Fruit fly (Drosophila melanogaster) whole organism, prepupa: Measurements from ENCODE around the gene CG10470.

Experiments used
- Blimp-1 ChIP-seq: fragments of 200-800 bp; sonication (Bioruptor generic); optimal IDR thresholded peaks from 3 replicates; lab custom pipeline; 2017; ENCODE audit warnings: missing biosample characterization, missing genetic modification characterization, mild to moderate bottlenecking, moderate library complexity, missing genetic modification reagents
- CG10631 ChIP-seq: fragments of 200-800 bp; sonication (Bioruptor generic); optimal IDR thresholded peaks from 2 replicates; lab custom pipeline; 2016; ENCODE audit warnings: missing biosample characterization, missing genetic modification characterization
- CG11294 ChIP-seq: fragments of 200-800 bp; sonication (Bioruptor generic); IDR thresholded peaks from 2 replicates; pipeline ENCODE4 v1.3.6; 2022; ENCODE audit warnings: missing biosample characterization, missing genetic modification characterization
- CG11902 ChIP-seq: fragments of 200-800 bp; sonication (Bioruptor generic); optimal IDR thresholded peaks from 3 replicates; lab custom pipeline; 2016; ENCODE audit warnings: missing biosample characterization, missing genetic modification characterization
- CG15336 ChIP-seq: fragments of 200-800 bp; sonication (Bioruptor generic); IDR thresholded peaks from 2 replicates; pipeline ENCODE4 v1.3.6; 2022; ENCODE audit warnings: missing biosample characterization, missing genetic modification characterization
- CG1621 ChIP-seq: fragments of 200-800 bp; sonication (Bioruptor generic); optimal IDR thresholded peaks from 3 replicates; lab custom pipeline; 2018; ENCODE audit warnings: missing biosample characterization, mild to moderate bottlenecking, missing genetic modification characterization
- CG3032 ChIP-seq: fragments of 200-800 bp; optimal IDR thresholded peaks from 2 replicates; lab custom pipeline; 2019; ENCODE audit warnings: missing biosample characterization, mild to moderate bottlenecking, missing genetic modification characterization, moderate library complexity
- CG32006 ChIP-seq: fragments of 200-800 bp; sonication (Bioruptor generic); optimal IDR thresholded peaks from 3 replicates; lab custom pipeline; 2017; ENCODE audit warnings: missing biosample characterization, mild to moderate bottlenecking, missing genetic modification characterization
- CG4318 ChIP-seq: fragments of 200-800 bp; sonication (Bioruptor generic); optimal IDR thresholded peaks from 3 replicates; lab custom pipeline; 2017; ENCODE audit warnings: missing biosample characterization, mild to moderate bottlenecking, missing genetic modification characterization
- CG6163 ChIP-seq: fragments of 200-800 bp; sonication (Bioruptor generic); IDR thresholded peaks from 3 replicates; pipeline ENCODE4 v1.3.6; 2022; ENCODE audit warnings: missing biosample characterization, missing genetic modification characterization
- CG6792 ChIP-seq: fragments of 200-800 bp; sonication (Bioruptor generic); optimal IDR thresholded peaks from 3 replicates; lab custom pipeline; 2016; ENCODE audit warnings: missing biosample characterization, missing genetic modification characterization
- CG6854 ChIP-seq: fragments of 200-800 bp; sonication (Bioruptor generic); optimal IDR thresholded peaks from 2 replicates; lab custom pipeline; 2017; ENCODE audit warnings: missing biosample characterization, mild to moderate bottlenecking, missing genetic modification characterization
- CG8119 ChIP-seq: fragments of 200-800 bp; sonication (Bioruptor generic); IDR thresholded peaks from 3 replicates; pipeline ENCODE4 v1.3.6; 2022; ENCODE audit warnings: missing biosample characterization, missing genetic modification characterization
- CG8632 ChIP-seq: fragments of 200-800 bp; sonication (Bioruptor generic); optimal IDR thresholded peaks from 3 replicates; lab custom pipeline; 2016; ENCODE audit warnings: missing biosample characterization, missing genetic modification characterization
- Eip75B ChIP-seq: fragments of 200-800 bp; sonication (Bioruptor generic); optimal IDR thresholded peaks from 3 replicates; lab custom pipeline; 2016; ENCODE audit warnings: missing biosample characterization, missing genetic modification characterization
- Eip78C ChIP-seq: fragments of 200-800 bp; sonication (Bioruptor generic); peaks from one replicate; lab custom pipeline; 2016; ENCODE audit warnings: missing biosample characterization, missing genetic modification characterization
- Ets96B ChIP-seq: fragments of 200-800 bp; optimal IDR thresholded peaks from 2 replicates; lab custom pipeline; 2019; ENCODE audit warnings: missing biosample characterization, mild to moderate bottlenecking, missing genetic modification characterization, moderate library complexity
- Gug ChIP-seq: fragments of 200-800 bp; sonication (Bioruptor generic); IDR thresholded peaks from 2 replicates; pipeline ENCODE4 v1.3.6; 2022; ENCODE audit warnings: missing biosample characterization, missing genetic modification characterization
- Hr38 ChIP-seq: sonication (Bioruptor generic); optimal IDR thresholded peaks from 2 replicates; lab custom pipeline; 2016; ENCODE audit warnings: missing biosample characterization, missing genetic modification characterization
- Hr39 ChIP-seq: fragments of 200-800 bp; sonication (Bioruptor generic); optimal IDR thresholded peaks from 2 replicates; lab custom pipeline; 2016; ENCODE audit warnings: missing biosample characterization, missing genetic modification characterization
- Hr4 ChIP-seq: fragments of 200-800 bp; sonication (Bioruptor generic); optimal IDR thresholded peaks from 3 replicates; lab custom pipeline; 2016; ENCODE audit warnings: missing biosample characterization, missing genetic modification characterization
- Lpt ChIP-seq: fragments of 200-800 bp; sonication (Bioruptor generic); optimal IDR thresholded peaks from 3 replicates; lab custom pipeline; 2016; ENCODE audit warnings: missing biosample characterization, missing genetic modification characterization
- Met ChIP-seq: fragments of 200-800 bp; sonication (Bioruptor generic); optimal IDR thresholded peaks from 3 replicates; lab custom pipeline; 2016; ENCODE audit warnings: missing biosample characterization, missing genetic modification characterization
- Smox ChIP-seq: fragments of 200-800 bp; sonication (Bioruptor generic); optimal IDR thresholded peaks from 3 replicates; lab custom pipeline; 2016; ENCODE audit warnings: missing biosample characterization, missing genetic modification characterization
- Sox102F ChIP-seq: fragments of 200-800 bp; sonication (Bioruptor generic); optimal IDR thresholded peaks from 2 replicates; lab custom pipeline; 2016; ENCODE audit warnings: missing biosample characterization, mild to moderate bottlenecking, missing genetic modification characterization
- Sox14 ChIP-seq: fragments of 200-800 bp; sonication (Bioruptor generic); optimal IDR thresholded peaks from 3 replicates; lab custom pipeline; 2016; ENCODE audit warnings: missing biosample characterization, missing genetic modification characterization
- Sox15 ChIP-seq: fragments of 200-800 bp; sonication (Bioruptor generic); optimal IDR thresholded peaks from 3 replicates; lab custom pipeline; 2016; ENCODE audit warnings: missing biosample characterization, missing genetic modification characterization
- achi ChIP-seq: fragments of 200-800 bp; sonication (Bioruptor generic); optimal IDR thresholded peaks from 3 replicates; lab custom pipeline; 2016; ENCODE audit warnings: missing biosample characterization, missing genetic modification characterization
- dac ChIP-seq: fragments of 200-800 bp; sonication (Bioruptor generic); optimal IDR thresholded peaks from 2 replicates; lab custom pipeline; 2017; ENCODE audit warnings: missing biosample characterization, mild to moderate bottlenecking, missing genetic modification characterization
- dsx ChIP-seq: fragments of 200-800 bp; optimal IDR thresholded peaks from 3 replicates; lab custom pipeline; 2019; ENCODE audit warnings: missing biosample characterization, mild to moderate bottlenecking, missing genetic modification characterization, moderate library complexity; ENCODE audit not compliant: poor library complexity, severe bottlenecking
- esn ChIP-seq: fragments of 200-800 bp; sonication (Bioruptor generic); optimal IDR thresholded peaks from 2 replicates; lab custom pipeline; 2016; ENCODE audit warnings: missing biosample characterization, mild to moderate bottlenecking, missing genetic modification characterization, moderate library complexity
- fd59A ChIP-seq: fragments of 200-800 bp; sonication (Bioruptor generic); optimal IDR thresholded peaks from 2 replicates; lab custom pipeline; 2017; ENCODE audit warnings: missing biosample characterization, mild to moderate bottlenecking, missing genetic modification characterization, missing genetic modification reagents
- fd85E ChIP-seq: fragments of 200-800 bp; sonication (Bioruptor generic); optimal IDR thresholded peaks from 3 replicates; lab custom pipeline; 2016; ENCODE audit warnings: missing biosample characterization, missing genetic modification characterization
- fkh ChIP-seq: fragments of 200-800 bp; sonication (Bioruptor generic); optimal IDR thresholded peaks from 3 replicates; lab custom pipeline; 2017; ENCODE audit warnings: missing biosample characterization, mild to moderate bottlenecking, missing genetic modification characterization, moderate library complexity
- lz ChIP-seq: fragments of 200-800 bp; sonication (Bioruptor generic); optimal IDR thresholded peaks from 3 replicates; lab custom pipeline; 2016; ENCODE audit warnings: missing biosample characterization, missing genetic modification characterization
- net ChIP-seq: fragments of 200-800 bp; sonication (Bioruptor generic); optimal IDR thresholded peaks from 3 replicates; lab custom pipeline; 2016; ENCODE audit warnings: missing biosample characterization, missing genetic modification characterization
- pdm3 ChIP-seq: fragments of 200-800 bp; sonication (Bioruptor generic); optimal IDR thresholded peaks from 3 replicates; lab custom pipeline; 2016; ENCODE audit warnings: missing biosample characterization, missing genetic modification characterization
- salr ChIP-seq, 2 experiments: fragments of 200-800 bp; sonication (Bioruptor generic); optimal IDR thresholded peaks; 3 replicates each; lab custom pipeline; 2016 to 2018; ENCODE audit warnings: missing biosample characterization in 2 of 2, missing genetic modification characterization in 2 of 2, mild to moderate bottlenecking in 1 of 2
- svp ChIP-seq: fragments of 200-800 bp; sonication (Bioruptor generic); peaks from one replicate; lab custom pipeline; 2016; ENCODE audit warnings: missing biosample characterization, missing genetic modification characterization
- topi ChIP-seq: fragments of 200-800 bp; sonication (Bioruptor generic); optimal IDR thresholded peaks from 3 replicates; lab custom pipeline; 2016; ENCODE audit warnings: missing biosample characterization, missing genetic modification characterization
- vri ChIP-seq: fragments of 200-800 bp; sonication (Bioruptor generic); optimal IDR thresholded peaks from 3 replicates; lab custom pipeline; 2016; ENCODE audit warnings: missing biosample characterization, mild to moderate bottlenecking, missing genetic modification characterization

Gene CG10470

dm6 chr2L:19036105-19036714 is 12.7 kb upstream of the CG10470 start (continued):
- TF ChIP-seq CG11902 (GFP tag; lab: Kevin White, UChicago): no peak
- TF ChIP-seq CG32006 (GFP tag; lab: Kevin White, UChicago): peak; percentile 34
- TF ChIP-seq Sox102F (GFP tag; lab: Kevin White, UChicago): no peak
- TF ChIP-seq esn: peak; percentile 14
- TF ChIP-seq CG15336 (GFP tag; lab: Robert Waterston, UW): no peak
- TF ChIP-seq dac (GFP tag; lab: Kevin White, UChicago): no peak
- TF ChIP-seq achi (GFP tag; lab: Kevin White, UChicago): peak; percentile 8
- no peak for TF ChIP-seq Smox (GFP tag; lab: Kevin White, UChicago)

dm6 chr2L:19037011-19037410 is 11.9 kb upstream of the CG10470 start:
- TF ChIP-seq Hr39 (GFP tag; lab: Kevin White, UChicago) (no peak), esn (no peak), Eip78C (peak; percentile 58), CG6792 (GFP tag; lab: Kevin White, UChicago) (no peak), Sox15 (GFP tag; lab: Kevin White, UChicago) (no peak), Lpt (GFP tag; lab: Kevin White, UChicago) (no peak)

dm6 chr2L:19037455-19037854 is 11.4 kb upstream of the CG10470 start:
- TF ChIP-seq Gug (GFP tag; lab: Robert Waterston, UW) (no peak), Lpt (GFP tag; lab: Kevin White, UChicago) (no peak), Sox102F (GFP tag; lab: Kevin White, UChicago) (no peak), CG6163 (GFP tag; lab: Robert Waterston, UW) (no peak), Smox (GFP tag; lab: Kevin White, UChicago) (no peak), CG32006 (GFP tag; lab: Kevin White, UChicago) (no peak), CG4318 (GFP tag; lab: Kevin White, UChicago) (no peak), Met (no peak), Eip78C (peak; percentile 35), net (GFP tag; lab: Kevin White, UChicago) (peak; percentile 4), dac (GFP tag; lab: Kevin White, UChicago) (no peak), Blimp-1 (GFP tag; lab: Kevin White, UChicago) (no peak), fkh (no peak)

dm6 chr2L:19041590-19041989 is 7.3 kb upstream of the CG10470 start, which contains the start of gene Catsup:
Catsup (plus strand) TSS chr2L:19041862.
- TF ChIP-seq Eip78C (peak; percentile 37), fd85E (GFP tag; lab: Kevin White, UChicago) (no peak)

- TF ChIP-seq Ets96B (tag; lab: Kevin White, UChicago): peak; percentile 62
- TF ChIP-seq Eip75B (GFP tag; lab: Kevin White, UChicago): peak; percentile 86
- TF ChIP-seq CG10631 (GFP tag; lab: Kevin White, UChicago): peak; percentile 87
- TF ChIP-seq salr (GFP tag; optimal IDR thresholded peaks at IDR 0.05; lab: Kevin White, UChicago): peak in 1 of 2 experiments; percentile 27
- TF ChIP-seq fkh: no peak
- TF ChIP-seq vri (GFP tag; lab: Kevin White, UChicago): peak; percentile 88
- peak; percentile 85 for TF ChIP-seq pdm3 (GFP tag; lab: Kevin White, UChicago)
- TF ChIP-seq CG1621 (tag; lab: Kevin White, UChicago): peak; percentile 52
- peak; percentile 81 for TF ChIP-seq topi (GFP tag; lab: Kevin White, UChicago)
- peak; percentile 91 for TF ChIP-seq Sox14
- TF ChIP-seq Hr39 (GFP tag; lab: Kevin White, UChicago): peak; percentile 89
- TF ChIP-seq CG11294 (GFP tag; lab: Robert Waterston, UW): no peak
- TF ChIP-seq Eip78C: peak; percentile 94
- TF ChIP-seq lz: peak; percentile 86
- peak; percentile 51; the same call in 1 of the 2 replicates for TF ChIP-seq CG15336 (GFP tag; lab: Robert Waterston, UW)
- TF ChIP-seq dac (GFP tag; lab: Kevin White, UChicago): no peak
- peak; percentile 87 for TF ChIP-seq Hr4 (GFP tag; lab: Kevin White, UChicago)
- TF ChIP-seq dsx (GFP tag; lab: Kevin White, UChicago): peak; percentile 65
- no peak for TF ChIP-seq fd85E (GFP tag; lab: Kevin White, UChicago)
- TF ChIP-seq fd59A (GFP tag; lab: Kevin White, UChicago): peak; percentile 27
- peak; percentile 54; the same call in 2 of the 3 replicates for TF ChIP-seq CG8119 (GFP tag; lab: Robert Waterston, UW)
- TF ChIP-seq CG6163 (GFP tag; lab: Robert Waterston, UW): peak; percentile 74
- no peak for TF ChIP-seq svp (GFP tag; lab: Kevin White, UChicago)
- peak; percentile 73 for TF ChIP-seq CG6792 (GFP tag; lab: Kevin White, UChicago)
- peak; percentile 82 for TF ChIP-seq CG3032 (tag; lab: Kevin White, UChicago)
- TF ChIP-seq Sox102F (GFP tag; lab: Kevin White, UChicago): no peak
- peak; percentile 59 for TF ChIP-seq CG8632
- no peak for TF ChIP-seq Hr38
- TF ChIP-seq CG6854: no peak
Observed at dm6 chr2L:19045111-19045560, 3.7 kb upstream of the CG10470 start, which contains the start of the genes Ttc19 and Acn. Ttc19 (minus strand) TSS chr2L:19045148. Acn (plus strand) TSS chr2L:19045355.
